Worm (Caenorhabditis elegans): ENCODE measurements around the gene spl-2.

spl-2 gene

ce11 chrV:9163897-9164296, 17.2 kb upstream of the spl-2 start:
- peak; percentile 28 for TF ChIP-seq nhr-21 (tag; optimal IDR thresholded peaks at IDR 0.05)
- TF ChIP-seq egl-27 (tag; optimal IDR thresholded peaks at IDR 0.05): no peak
- TF ChIP-seq unc-55 (GFP tag; optimal IDR thresholded peaks at IDR 0.05): no peak
- no peak for TF ChIP-seq C34F6.9 (tag; optimal IDR thresholded peaks at IDR 0.05)
- peak; percentile 0 for TF ChIP-seq blmp-1 (tag; optimal IDR thresholded peaks at IDR 0.05; ENCODE audit: insufficient read depth)
- no peak for TF ChIP-seq elt-3 (tag; optimal IDR thresholded peaks at IDR 0.05)
- TF ChIP-seq R02D3.7 (tag; optimal IDR thresholded peaks at IDR 0.05): no peak
- TF ChIP-seq nhr-25 (tag; optimal IDR thresholded peaks at IDR 0.05): peak; percentile 91
- TF ChIP-seq lin-39 (tag; optimal IDR thresholded peaks at IDR 0.05): no peak
- TF ChIP-seq nhr-129 (tag; optimal IDR thresholded peaks at IDR 0.05): no peak
- no peak for TF ChIP-seq fos-1 (tag; optimal IDR thresholded peaks at IDR 0.05)
- TF ChIP-seq sma-3 (GFP tag; optimal IDR thresholded peaks at IDR 0.05): peak; percentile 14
- TF ChIP-seq ztf-1 (GFP tag; conservative IDR thresholded peaks at IDR 0.05): no peak
- TF ChIP-seq ztf-4 (tag; optimal IDR thresholded peaks at IDR 0.05): peak; percentile 6
- no peak for TF ChIP-seq nhr-10 (tag; optimal IDR thresholded peaks at IDR 0.05)
- TF ChIP-seq zag-1 (tag; optimal IDR thresholded peaks at IDR 0.05): no peak
- TF ChIP-seq nhr-11 (tag; optimal IDR thresholded peaks at IDR 0.05): no peak
- TF ChIP-seq alr-1 (tag; optimal IDR thresholded peaks at IDR 0.05): no peak
- no peak for TF ChIP-seq mbf-1 (tag; optimal IDR thresholded peaks at IDR 0.05)
- TF ChIP-seq nhr-77 (tag; optimal IDR thresholded peaks at IDR 0.05): no peak
- TF ChIP-seq nhr-6 (tag; optimal IDR thresholded peaks at IDR 0.05): no peak
- TF ChIP-seq nhr-23 (tag; optimal IDR thresholded peaks at IDR 0.05): no peak
- TF ChIP-seq lin-13 (GFP tag; optimal IDR thresholded peaks at IDR 0.05): peak; percentile 17
- no peak for TF ChIP-seq gmeb-1 (tag; optimal IDR thresholded peaks at IDR 0.05)
- TF ChIP-seq sem-4 (tag; optimal IDR thresholded peaks at IDR 0.05): no peak
- no peak for TF ChIP-seq F13H6.1 (tag; optimal IDR thresholded peaks at IDR 0.05)
- TF ChIP-seq crh-2 (tag; optimal IDR thresholded peaks at IDR 0.05): peak; percentile 23
- peak; percentile 93 for TF ChIP-seq ama-1 (optimal IDR thresholded peaks at IDR 0.05)
- no peak for TF ChIP-seq ztf-11 (tag; optimal IDR thresholded peaks at IDR 0.05)
- TF ChIP-seq elt-1 (tag; optimal IDR thresholded peaks at IDR 0.05): no peak
- TF ChIP-seq nhr-12 (tag; optimal IDR thresholded peaks at IDR 0.05): no peak
- no peak for TF ChIP-seq sma-9 (GFP tag; optimal IDR thresholded peaks at IDR 0.05)
- no peak for TF ChIP-seq sma-9 (tag; optimal IDR thresholded peaks at IDR 0.05)
- no peak for TF ChIP-seq lsy-2 (tag; optimal IDR thresholded peaks at IDR 0.05)
- TF ChIP-seq mab-5 (tag; optimal IDR thresholded peaks at IDR 0.05): no peak
- no peak for TF ChIP-seq peb-1 (tag; optimal IDR thresholded peaks at IDR 0.05)
- no peak for TF ChIP-seq dmd-4 (tag; optimal IDR thresholded peaks at IDR 0.05)
- no peak for TF ChIP-seq skn-1 (tag; optimal IDR thresholded peaks at IDR 0.05)
- TF ChIP-seq nhr-237 (tag; optimal IDR thresholded peaks at IDR 0.05): no peak
- no peak for TF ChIP-seq aly-2 (tag; optimal IDR thresholded peaks at IDR 0.05)

ce11 chrV:9162955-9163468, 16.3 kb upstream of the spl-2 start, which contains the start of gene col-145:
TSS of gene col-145 (minus strand) at chrV:9163005.
- TF ChIP-seq fos-1 (tag; optimal IDR thresholded peaks at IDR 0.05) (no peak), lin-13 (GFP tag; optimal IDR thresholded peaks at IDR 0.05) (no peak), blmp-1 (tag; optimal IDR thresholded peaks at IDR 0.05; ENCODE audit: insufficient read depth) (peak; percentile 62), unc-55 (GFP tag; optimal IDR thresholded peaks at IDR 0.05) (no peak)

ce11 chrV:9162118-9162729, 15.5 kb upstream of the spl-2 start:
- TF ChIP-seq mbf-1 (tag; optimal IDR thresholded peaks at IDR 0.05) (no peak), dmd-4 (tag; optimal IDR thresholded peaks at IDR 0.05) (no peak), nhr-6 (tag; optimal IDR thresholded peaks at IDR 0.05) (no peak), mdl-1 (tag; optimal IDR thresholded peaks at IDR 0.05) (no peak), lsy-2 (tag; optimal IDR thresholded peaks at IDR 0.05) (no peak), skn-1 (tag; optimal IDR thresholded peaks at IDR 0.05) (no peak), ztf-11 (tag; optimal IDR thresholded peaks at IDR 0.05) (no peak), nhr-25 (tag; optimal IDR thresholded peaks at IDR 0.05) (no peak), R02D3.7 (tag; optimal IDR thresholded peaks at IDR 0.05) (no peak), lin-11 (tag; optimal IDR thresholded peaks at IDR 0.05) (no peak), sem-4 (tag; optimal IDR thresholded peaks at IDR 0.05) (no peak)

Data from whole organism, L2 larva.